In genomic region chrV:1804645-1805559, ce11 we compare ENCODE assay signal across 2 worm cellular contexts.
TF ChIP-seq lines count a peak whose summit lies in the region.

TSS of gene hsp-16.2 (minus strand) at chrV:1804957.
TSS of gene hsp-16.41 (plus strand) at chrV:1805178.

TF ChIP-seq in whole organism, L1 larva, 84 proteins besides CTCF, POLR2A, EP300 and RAD21 (continued from another document):
- TF ChIP-seq nhr-77 (tag; optimal IDR thresholded peaks at IDR 0.05; lab: Kevin White, UChicago) (no peak), hlh-17 (GFP tag; optimal IDR thresholded peaks at IDR 0.05; lab: Kevin White, UChicago; ENCODE audit: borderline replicate concordance) (no peak), grh-1 (GFP tag; IDR thresholded peaks at IDR 0.05; lab: Robert Waterston, UW) (no peak), dpl-1 (GFP tag; optimal IDR thresholded peaks at IDR 0.05; lab: Kevin White, UChicago) (peak in 2 of 3 experiments; percentile 30 to 50), mdl-1 (tag; optimal IDR thresholded peaks at IDR 0.05; lab: Kevin White, UChicago) (peak in 1 of 2 experiments; percentile 52), isw-1 (GFP tag; IDR thresholded peaks at IDR 0.05; lab: Robert Waterston, UW) (0 out of 2 replicates have a peak, but pooled peaks have one; percentile 20), skn-1 (tag; optimal IDR thresholded peaks at IDR 0.05; lab: Kevin White, UChicago) (peak; percentile 31), lin-14 (GFP tag; optimal IDR thresholded peaks at IDR 0.05; lab: Kevin White, UChicago) (peak; percentile 94), nhr-85 (tag; lab: Kevin White, UChicago) (peak; percentile 45), mep-1 (tag; optimal IDR thresholded peaks at IDR 0.05; lab: Kevin White, UChicago) (peak; percentile 56), lsy-2 (tag; optimal IDR thresholded peaks at IDR 0.05; lab: Kevin White, UChicago) (peak in 1 of 2 experiments; percentile 39), fkh-10 (GFP tag; optimal IDR thresholded peaks at IDR 0.05; lab: Kevin White, UChicago) (no peak), vab-15 (tag; optimal IDR thresholded peaks at IDR 0.05; lab: Kevin White, UChicago) (no peak), unc-86 (tag; optimal IDR thresholded peaks at IDR 0.05; lab: Kevin White, UChicago) (peak; percentile 67), rnt-1 (tag; optimal IDR thresholded peaks at IDR 0.05; lab: Kevin White, UChicago) (peak; percentile 29), C16A3.4 (tag; optimal IDR thresholded peaks at IDR 0.05; lab: Kevin White, UChicago) (no peak), lir-3 (tag; optimal IDR thresholded peaks at IDR 0.05; lab: Kevin White, UChicago; ENCODE audit: poor library complexity) (no peak), ets-5 (GFP tag; IDR thresholded peaks at IDR 0.05; lab: Robert Waterston, UW) (no peak), snu-23 (GFP tag; optimal IDR thresholded peaks at IDR 0.05; lab: Kevin White, UChicago) (peak; percentile 80), aha-1 (tag; optimal IDR thresholded peaks at IDR 0.05; lab: Kevin White, UChicago) (peak; percentile 13), efl-1 (optimal IDR thresholded peaks at IDR 0.05; lab: Kevin White, UChicago) (peak; percentile 52 to 75), efl-1 (GFP tag; optimal IDR thresholded peaks at IDR 0.05 in 1 of 2; lab: Kevin White, UChicago) (peak; percentile 45 to 89), tlp-1 (tag; optimal IDR thresholded peaks at IDR 0.05; lab: Kevin White, UChicago) (no peak), zag-1 (tag; optimal IDR thresholded peaks at IDR 0.05; lab: Kevin White, UChicago) (no peak), mab-9 (GFP tag; IDR thresholded peaks at IDR 0.05; lab: Robert Waterston, UW) (no peak), sox-4 (tag; optimal IDR thresholded peaks at IDR 0.05; lab: Kevin White, UChicago) (peak; percentile 24), ceh-8 (GFP tag; optimal IDR thresholded peaks at IDR 0.05; lab: Kevin White, UChicago) (no peak), pax-3 (tag; optimal IDR thresholded peaks at IDR 0.05; lab: Kevin White, UChicago) (peak; percentile 42), pqm-1 (tag; optimal IDR thresholded peaks at IDR 0.05; lab: Kevin White, UChicago) (no peak), aly-2 (tag; optimal IDR thresholded peaks at IDR 0.05; lab: Kevin White, UChicago) (no peak), nhr-19 (GFP tag; conservative IDR thresholded peaks at IDR 0.05; lab: Robert Waterston, UW) (peak; percentile 55), nhr-20 (tag; optimal IDR thresholded peaks at IDR 0.05; lab: Kevin White, UChicago) (peak; percentile 73), lin-35 (GFP tag; optimal IDR thresholded peaks at IDR 0.05; lab: Kevin White, UChicago) (peak; percentile 32 to 57), tbx-2 (tag; optimal IDR thresholded peaks at IDR 0.05; lab: Kevin White, UChicago) (peak; percentile 10), fkh-8 (tag; optimal IDR thresholded peaks at IDR 0.05; lab: Kevin White, UChicago) (peak; percentile 92), swsn-7 (tag; optimal IDR thresholded peaks at IDR 0.05; lab: Kevin White, UChicago) (peak; percentile 80), blmp-1 (tag; optimal IDR thresholded peaks at IDR 0.05; lab: Kevin White, UChicago) (peak; percentile 11), egl-13 (tag; optimal IDR thresholded peaks at IDR 0.05; lab: Kevin White, UChicago) (peak; percentile 82), unc-130 (tag; optimal IDR thresholded peaks at IDR 0.05; lab: Kevin White, UChicago) (no peak), sptf-1 (tag; optimal IDR thresholded peaks at IDR 0.05; lab: Kevin White, UChicago) (no peak)

TF ChIP-seq in whole organism, L3 larva, 47 proteins besides CTCF, POLR2A, EP300 and RAD21 (continued from another document):
- no peak for TF ChIP-seq snpc-4 (tag; optimal IDR thresholded peaks at IDR 0.05; lab: Kevin White, UChicago)
- TF ChIP-seq ceh-9 (tag; optimal IDR thresholded peaks at IDR 0.05; lab: Kevin White, UChicago), result no peak
- no peak for TF ChIP-seq elt-3 (tag; optimal IDR thresholded peaks at IDR 0.05; lab: Kevin White, UChicago)
- no peak for TF ChIP-seq nhr-43 (tag; optimal IDR thresholded peaks at IDR 0.05; lab: Kevin White, UChicago; ENCODE audit: poor library complexity, severe bottlenecking)
- no peak for TF ChIP-seq unc-62 (GFP tag; optimal IDR thresholded peaks at IDR 0.05; lab: Kevin White, UChicago)
- no peak for TF ChIP-seq pqm-1 (tag; optimal IDR thresholded peaks at IDR 0.05; lab: Kevin White, UChicago)
- TF ChIP-seq ztf-11 (tag; optimal IDR thresholded peaks at IDR 0.05; lab: Kevin White, UChicago), result no peak
- TF ChIP-seq ama-1 (optimal IDR thresholded peaks at IDR 0.05; lab: Kevin White, UChicago), result peak; percentile 95
- no peak for TF ChIP-seq zag-1 (tag; optimal IDR thresholded peaks at IDR 0.05; lab: Kevin White, UChicago)
- TF ChIP-seq egl-27 (tag; optimal IDR thresholded peaks at IDR 0.05; lab: Kevin White, UChicago), result no peak
- TF ChIP-seq nhr-25 (tag; optimal IDR thresholded peaks at IDR 0.05; lab: Kevin White, UChicago), result peak; percentile 6
- no peak for TF ChIP-seq egl-5 (tag; optimal IDR thresholded peaks at IDR 0.05; lab: Kevin White, UChicago)
- no peak for TF ChIP-seq mdl-1 (tag; optimal IDR thresholded peaks at IDR 0.05; lab: Kevin White, UChicago)
- TF ChIP-seq fos-1 (tag; optimal IDR thresholded peaks at IDR 0.05; lab: Kevin White, UChicago), result no peak
- no peak for TF ChIP-seq fkh-10 (GFP tag; optimal IDR thresholded peaks at IDR 0.05; lab: Kevin White, UChicago)
- no peak for TF ChIP-seq aly-2 (tag; optimal IDR thresholded peaks at IDR 0.05; lab: Kevin White, UChicago)
- TF ChIP-seq lin-15B (tag; optimal IDR thresholded peaks at IDR 0.05; lab: Kevin White, UChicago), result no peak
- peak; percentile 28 for TF ChIP-seq elt-2 (tag; optimal IDR thresholded peaks at IDR 0.05; lab: Kevin White, UChicago)
- TF ChIP-seq pha-4 (tag; optimal IDR thresholded peaks at IDR 0.05; lab: Kevin White, UChicago), result peak; percentile 62
- no peak for TF ChIP-seq daf-12 (tag; optimal IDR thresholded peaks at IDR 0.05; lab: Kevin White, UChicago)
- TF ChIP-seq skn-1 (tag; optimal IDR thresholded peaks at IDR 0.05; lab: Kevin White, UChicago), result peak; percentile 40
- peak; percentile 81 for TF ChIP-seq nfya-1 (tag; optimal IDR thresholded peaks at IDR 0.05; lab: Kevin White, UChicago; ENCODE audit: insufficient read depth)
- peak; percentile 65 for TF ChIP-seq sea-2 (GFP tag; optimal IDR thresholded peaks at IDR 0.05; lab: Kevin White, UChicago)
- TF ChIP-seq nhr-28 (tag; optimal IDR thresholded peaks at IDR 0.05; lab: Kevin White, UChicago), result no peak
- no peak for TF ChIP-seq nhr-23 (tag; optimal IDR thresholded peaks at IDR 0.05; lab: Kevin White, UChicago)
- TF ChIP-seq ZK546.5 (tag; optimal IDR thresholded peaks at IDR 0.05; lab: Kevin White, UChicago), result no peak
- TF ChIP-seq fkh-2 (tag; optimal IDR thresholded peaks at IDR 0.05; lab: Kevin White, UChicago), result no peak
TF ChIP-seq in whole organism, L3 larva: peak in this region for 11.
